Worm (Caenorhabditis elegans) whole organism, early embryonic: ENCODE results near the gene bca-1.

Experiments used
- B0310.2 ChIP-seq: sonication (generic microtip); optimal IDR thresholded peaks from 2 replicates; lab custom pipeline; 2016; ENCODE audit warnings: mild to moderate bottlenecking, missing genetic modification characterization, missing compliant biosample characterization
- F13C5.2 ChIP-seq: sonication (generic microtip); optimal IDR thresholded peaks from 2 replicates; lab custom pipeline; 2017; ENCODE audit warnings: mild to moderate bottlenecking, missing genetic modification characterization, inconsistent platforms, missing compliant biosample characterization
- aly-1 ChIP-seq: sonication (generic microtip); optimal IDR thresholded peaks from 2 replicates; lab custom pipeline; 2016; ENCODE audit warnings: missing genetic modification characterization, missing compliant biosample characterization
- ama-1 ChIP-seq: fragments of 150-350 bp; optimal IDR thresholded peaks from 2 replicates; lab custom pipeline; 2014
- ceh-13 ChIP-seq: fragments of 200-800 bp; sonication (Bioruptor generic); optimal IDR thresholded peaks from 2 replicates; lab custom pipeline; 2018; ENCODE audit warnings: mild to moderate bottlenecking, missing genetic modification characterization, missing compliant biosample characterization
- ceh-36 ChIP-seq: sonication (generic microtip); optimal IDR thresholded peaks from 2 replicates; lab custom pipeline; 2016; ENCODE audit warnings: missing genetic modification characterization, inconsistent platforms, missing compliant biosample characterization
- ets-7 ChIP-seq: sonication (generic microtip); optimal IDR thresholded peaks from 2 replicates; lab custom pipeline; 2016; ENCODE audit warnings: missing genotype, missing genetic modification characterization, missing compliant biosample characterization
- flt-1 ChIP-seq: fragments of 200-800 bp; sonication (Bioruptor generic); IDR thresholded peaks from 2 replicates; pipeline ENCODE4 v1.3.6; 2022; ENCODE audit warnings: missing genetic modification characterization, missing compliant biosample characterization
- hmbx-1 ChIP-seq: sonication (generic microtip); optimal IDR thresholded peaks from 2 replicates; lab custom pipeline; 2016; ENCODE audit warnings: mild to moderate bottlenecking, missing genetic modification characterization, missing compliant biosample characterization
- hmg-4 ChIP-seq: fragments of 200-800 bp; sonication (Bioruptor generic); optimal IDR thresholded peaks from 2 replicates; lab custom pipeline; 2018; ENCODE audit warnings: mild to moderate bottlenecking, missing genetic modification characterization, missing compliant biosample characterization
- hnd-1 ChIP-seq: sonication (generic microtip); optimal IDR thresholded peaks from 2 replicates; lab custom pipeline; 2016; ENCODE audit warnings: missing genetic modification characterization, missing compliant biosample characterization
- pes-1 ChIP-seq: fragments of 200-800 bp; sonication (Bioruptor generic); IDR thresholded peaks from 2 replicates; pipeline ENCODE4 v1.3.6; 2022; ENCODE audit warnings: missing genetic modification reagents, missing genetic modification characterization, missing compliant biosample characterization
- scrt-1 ChIP-seq: fragments of 200-800 bp; sonication (Bioruptor generic); IDR thresholded peaks from 2 replicates; pipeline ENCODE4 v1.3.6; 2022; ENCODE audit warnings: missing genetic modification characterization, missing compliant biosample characterization
- sea-1 ChIP-seq: fragments of 200-800 bp; sonication (Bioruptor generic); conservative IDR thresholded peaks from 2 replicates; pipeline ENCODE4 v1.3.6; 2022; ENCODE audit warnings: missing genetic modification characterization, missing compliant biosample characterization
- tbx-11 ChIP-seq: fragments of 200-800 bp; sonication (Bioruptor generic); IDR thresholded peaks from 2 replicates; pipeline ENCODE4 v1.3.6; 2022; ENCODE audit warnings: missing genetic modification characterization, missing compliant biosample characterization
- tbx-37 ChIP-seq: fragments of 200-800 bp; sonication (Bioruptor generic); conservative IDR thresholded peaks from 2 replicates; pipeline ENCODE4 v1.3.6; 2022; ENCODE audit warnings: missing genetic modification reagents, missing genetic modification characterization, missing compliant biosample characterization
- tra-4 ChIP-seq: sonication (generic microtip); optimal IDR thresholded peaks from 2 replicates; lab custom pipeline; 2017; ENCODE audit warnings: missing genetic modification characterization, missing compliant biosample characterization

Gene bca-1

DNA sequence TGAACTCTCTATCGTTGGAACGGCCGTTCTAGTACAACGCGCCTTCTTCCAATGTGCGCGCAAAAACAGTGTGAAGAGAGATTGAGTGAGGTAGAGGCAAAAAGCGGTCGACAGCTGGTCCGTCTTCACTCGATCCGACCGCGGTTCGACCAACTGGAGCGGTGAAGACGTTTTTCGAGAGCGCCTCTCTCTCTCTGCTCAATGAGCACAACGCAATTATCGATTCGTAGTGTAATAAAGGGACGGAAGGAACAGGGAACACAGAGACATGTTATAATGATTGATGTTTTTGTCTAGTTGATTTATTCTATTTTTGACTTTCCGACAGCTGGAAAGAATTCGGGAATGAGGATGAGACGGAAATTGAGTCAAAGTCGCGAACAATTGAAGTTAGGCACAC is 20.3 kb upstream of the bca-1 start:
- TF ChIP-seq ets-7 (no peak), hmg-4 (peak; percentile 15), F13C5.2 (tag; lab: Kevin White, UChicago) (no peak), pes-1 (GFP tag; lab: Robert Waterston, UW) (no peak), aly-1 (tag; lab: Kevin White, UChicago) (no peak)

DNA sequence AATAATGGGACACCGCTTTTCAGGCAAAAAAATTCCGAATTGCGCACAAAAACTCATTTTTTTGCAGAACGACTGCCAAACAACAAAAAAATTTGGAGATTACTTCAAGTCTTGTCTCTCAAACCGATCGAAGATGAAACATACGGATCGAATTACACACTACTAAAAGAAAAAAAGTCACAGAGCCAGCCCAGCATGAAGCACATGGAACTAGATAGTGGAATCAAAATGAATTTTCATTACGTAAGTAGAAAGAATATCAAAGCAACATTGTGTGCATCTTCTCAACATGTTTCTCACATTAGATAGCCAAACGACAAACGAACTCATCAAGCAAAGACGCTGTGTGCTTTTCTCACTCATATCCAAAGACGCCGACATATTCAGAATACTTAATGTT is 16.6 kb upstream of the bca-1 start:
- TF ChIP-seq hmg-4 (no peak), tra-4 (tag; lab: Kevin White, UChicago) (no peak), ceh-13 (GFP tag; lab: Kevin White, UChicago) (no peak), hnd-1 (tag; lab: Kevin White, UChicago) (no peak), ets-7 (no peak), scrt-1 (no peak), F13C5.2 (tag; lab: Kevin White, UChicago) (no peak), flt-1 (GFP tag; lab: Robert Waterston, UW) (no peak)

DNA sequence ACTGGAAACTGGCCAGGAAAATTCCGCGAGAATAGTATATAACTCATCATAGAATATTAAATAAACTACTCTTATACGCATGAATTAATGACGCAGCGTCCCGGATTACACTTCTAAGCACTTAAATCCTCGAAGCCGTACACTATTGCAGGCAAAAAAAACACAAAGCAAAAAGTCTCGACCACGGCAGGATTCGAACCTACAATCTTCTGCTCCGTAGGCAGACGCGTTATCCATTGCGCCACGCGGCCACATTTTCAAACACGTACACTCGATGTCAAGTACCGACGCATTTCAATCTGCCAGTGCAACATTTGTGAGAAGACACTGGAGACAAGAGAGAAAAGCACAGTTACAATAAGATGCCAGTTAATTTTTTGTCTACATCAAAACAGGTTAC is 15.3 kb upstream of the bca-1 start:
- TF ChIP-seq ama-1 (lab: Kevin White, UChicago) = no peak
- TF ChIP-seq tbx-37 (GFP tag; lab: Robert Waterston, UW) = peak; percentile 70
- peak; percentile 58 for TF ChIP-seq flt-1 (GFP tag; lab: Robert Waterston, UW)
- peak; percentile 62 for TF ChIP-seq F13C5.2 (tag; lab: Kevin White, UChicago)
- TF ChIP-seq hmg-4 = peak; percentile 55
- peak; percentile 13 for TF ChIP-seq ceh-13 (GFP tag; lab: Kevin White, UChicago)
- peak; percentile 55 for TF ChIP-seq aly-1 (tag; lab: Kevin White, UChicago)
- peak; percentile 50 for TF ChIP-seq ceh-36
- TF ChIP-seq tra-4 (tag; lab: Kevin White, UChicago) = no peak
- TF ChIP-seq hmbx-1 (tag; lab: Kevin White, UChicago) = no peak
- no peak for TF ChIP-seq B0310.2 (tag; lab: Kevin White, UChicago)
- peak; percentile 38 for TF ChIP-seq hnd-1 (tag; lab: Kevin White, UChicago)
- peak; percentile 44 for TF ChIP-seq ets-7
- TF ChIP-seq tbx-11 (GFP tag; lab: Robert Waterston, UW) = peak; percentile 53; the same call in 1 of the 2 replicates
- TF ChIP-seq pes-1 (GFP tag; lab: Robert Waterston, UW) = peak; percentile 81
- TF ChIP-seq scrt-1 = 0 out of 2 replicates have a peak, but pooled peaks have one; percentile 63
- TF ChIP-seq sea-1 (GFP tag; lab: Robert Waterston, UW) = 0 out of 2 replicates have a peak, but pooled peaks have one; percentile 42

DNA sequence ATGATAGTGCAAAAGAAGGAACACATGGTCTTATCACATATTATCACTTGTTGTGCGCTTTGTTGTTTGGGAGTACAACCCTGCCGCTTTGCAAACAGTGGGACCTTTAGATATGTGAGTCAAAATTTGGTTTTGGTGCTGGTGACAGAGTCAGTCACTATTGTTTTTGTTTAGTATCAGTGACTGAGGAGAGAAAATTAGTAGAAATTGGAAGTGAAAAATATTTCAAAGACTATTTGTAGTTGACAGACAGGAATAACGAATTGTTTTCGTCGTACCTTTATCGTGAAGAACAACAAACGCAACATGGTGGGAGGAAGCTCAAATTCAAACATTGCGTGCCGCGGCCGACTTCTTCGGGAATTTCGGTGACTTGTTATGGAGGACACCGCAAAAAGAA is 12.0 kb upstream of the bca-1 start, which contains the start of gene lrch-1:
TSS of gene lrch-1 (minus strand) at position 101 of the 400 bp plus-strand sequence.
- no peak for TF ChIP-seq scrt-1
- TF ChIP-seq F13C5.2 (tag; lab: Kevin White, UChicago) = no peak
- no peak for TF ChIP-seq pes-1 (GFP tag; lab: Robert Waterston, UW)
- TF ChIP-seq ama-1 (lab: Kevin White, UChicago) = no peak
- TF ChIP-seq hmg-4 = no peak
- TF ChIP-seq tra-4 (tag; lab: Kevin White, UChicago) = no peak
- no peak for TF ChIP-seq flt-1 (GFP tag; lab: Robert Waterston, UW)
- TF ChIP-seq aly-1 (tag; lab: Kevin White, UChicago) = no peak
- TF ChIP-seq tbx-11 (GFP tag; lab: Robert Waterston, UW) = no peak
- TF ChIP-seq hnd-1 (tag; lab: Kevin White, UChicago) = no peak
- TF ChIP-seq sea-1 (GFP tag; lab: Robert Waterston, UW) = no peak
- no peak for TF ChIP-seq B0310.2 (tag; lab: Kevin White, UChicago)
- TF ChIP-seq ets-7 = no peak
- no peak for TF ChIP-seq tbx-37 (GFP tag; lab: Robert Waterston, UW)
- no peak for TF ChIP-seq ceh-13 (GFP tag; lab: Kevin White, UChicago)

DNA sequence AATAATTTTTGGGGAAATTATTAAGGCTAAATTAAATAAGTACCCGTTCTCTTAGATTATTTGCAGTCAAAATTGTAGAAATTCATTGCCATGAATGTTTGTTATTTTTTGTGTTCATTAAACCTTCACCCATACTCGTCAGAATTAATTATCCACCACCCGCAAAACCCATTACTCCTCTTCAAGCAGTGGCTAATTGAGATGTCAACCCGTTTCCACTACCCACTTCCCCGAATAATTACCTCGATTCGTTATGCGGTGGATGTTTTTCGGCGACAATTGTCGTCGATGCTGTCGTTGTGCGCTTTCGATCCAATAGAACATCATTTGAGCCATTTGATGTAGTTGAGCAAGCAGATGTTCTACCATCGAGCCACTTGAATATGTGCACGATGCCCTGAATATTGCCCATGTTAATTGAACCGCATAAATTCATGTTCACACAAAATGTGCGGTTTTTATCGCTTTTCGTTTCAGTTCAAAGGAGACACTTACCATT is 6.8 kb upstream of the bca-1 start:
- TF ChIP-seq hmg-4 = no peak
- TF ChIP-seq tbx-37 (GFP tag; lab: Robert Waterston, UW) = no peak
- no peak for TF ChIP-seq scrt-1
- no peak for TF ChIP-seq pes-1 (GFP tag; lab: Robert Waterston, UW)
- no peak for TF ChIP-seq flt-1 (GFP tag; lab: Robert Waterston, UW)
- no peak for TF ChIP-seq ets-7
- no peak for TF ChIP-seq F13C5.2 (tag; lab: Kevin White, UChicago)
- no peak for TF ChIP-seq ceh-36
- TF ChIP-seq tbx-11 (GFP tag; lab: Robert Waterston, UW) = no peak
- no peak for TF ChIP-seq tra-4 (tag; lab: Kevin White, UChicago)
- no peak for TF ChIP-seq B0310.2 (tag; lab: Kevin White, UChicago)
- TF ChIP-seq ama-1 (lab: Kevin White, UChicago) = no peak
- TF ChIP-seq ceh-13 (GFP tag; lab: Kevin White, UChicago) = no peak
- TF ChIP-seq aly-1 (tag; lab: Kevin White, UChicago) = no peak
- no peak for TF ChIP-seq hmbx-1 (tag; lab: Kevin White, UChicago)
- no peak for TF ChIP-seq sea-1 (GFP tag; lab: Robert Waterston, UW)
- no peak for TF ChIP-seq hnd-1 (tag; lab: Kevin White, UChicago)

DNA sequence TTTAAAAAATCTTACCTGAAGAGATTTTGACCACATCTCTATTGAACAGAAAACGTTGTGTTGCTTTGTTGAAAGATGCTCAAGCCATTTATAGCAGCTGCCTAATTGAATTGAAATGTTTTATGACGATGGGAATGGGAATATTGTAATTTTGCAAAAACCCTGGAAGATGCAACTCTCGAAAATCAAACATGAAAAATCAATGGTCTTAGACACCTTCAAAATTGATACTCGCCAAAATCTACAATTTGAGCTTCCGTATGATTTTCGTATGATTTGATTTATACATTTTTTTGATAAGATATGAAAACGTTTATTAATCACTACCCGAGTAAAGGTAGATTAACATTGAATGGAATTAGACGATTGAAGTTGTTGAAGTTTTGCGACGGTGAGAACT is 3.9 kb upstream of the bca-1 start, which contains the start of gene C14F11.7:
TSS of gene C14F11.7 (minus strand) at position 101 of the 400 bp plus-strand sequence.
- TF ChIP-seq ama-1 (lab: Kevin White, UChicago) (no peak), hnd-1 (tag; lab: Kevin White, UChicago) (no peak), ceh-13 (GFP tag; lab: Kevin White, UChicago) (no peak), ets-7 (no peak)

DNA sequence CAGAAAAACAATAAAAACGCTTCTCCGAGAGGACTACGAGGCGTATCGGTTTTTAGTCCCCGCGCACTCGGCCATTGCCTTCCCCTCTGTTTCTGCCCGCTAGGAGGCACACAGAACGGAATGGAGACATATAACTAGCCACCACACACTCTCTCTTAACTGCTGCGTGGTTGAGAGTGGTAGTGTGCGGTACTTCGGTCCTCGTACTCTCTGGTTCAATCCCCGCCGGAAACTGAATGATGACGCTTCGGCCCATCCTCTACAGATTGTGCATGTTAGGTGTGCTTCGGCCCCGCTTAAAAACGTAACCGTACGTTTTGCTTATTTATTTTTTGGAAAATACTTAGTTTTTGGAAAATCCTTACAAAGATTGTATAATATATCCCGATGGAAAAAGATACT is 3.1 kb upstream of the bca-1 start, which contains the start of gene T13C5.6:
TSS of gene T13C5.6 (minus strand) at position 1 of the 402 bp plus-strand sequence.
- TF ChIP-seq F13C5.2 (tag; lab: Kevin White, UChicago) (peak; percentile 99), B0310.2 (tag; lab: Kevin White, UChicago) (peak; percentile 96), pes-1 (GFP tag; lab: Robert Waterston, UW) (peak; percentile 98), flt-1 (GFP tag; lab: Robert Waterston, UW) (peak; percentile 95), scrt-1 (peak; percentile 94), aly-1 (tag; lab: Kevin White, UChicago) (peak; percentile 98), tbx-37 (GFP tag; lab: Robert Waterston, UW) (peak; percentile 98), sea-1 (GFP tag; lab: Robert Waterston, UW) (peak; percentile 98), ama-1 (lab: Kevin White, UChicago) (peak; percentile 58), tbx-11 (GFP tag; lab: Robert Waterston, UW) (peak; percentile 97), tra-4 (tag; lab: Kevin White, UChicago) (peak; percentile 95), hmg-4 (peak; percentile 100), ets-7 (peak; percentile 96), hnd-1 (tag; lab: Kevin White, UChicago) (peak; percentile 95), ceh-36 (peak; percentile 93), ceh-13 (GFP tag; lab: Kevin White, UChicago) (peak; percentile 93), hmbx-1 (tag; lab: Kevin White, UChicago) (peak; percentile 85)
